Worm (Caenorhabditis elegans): Measurements from ENCODE around the gene fbxa-10.
"Not testable (repeated sequence)": the region's sequence is repeated elsewhere in the genome, so short reads cannot be mapped to it uniquely, and the experiment has no call there.

ce11 chrIII:931405-931804 is 20.8 kb upstream of the fbxa-10 start:
- TF ChIP-seq tab-1 (GFP tag; IDR thresholded peaks at IDR 0.05); med-1 (GFP tag; optimal IDR thresholded peaks at IDR 0.05; ENCODE audit: insufficient read depth); flt-1 (GFP tag; IDR thresholded peaks at IDR 0.05); ref-1 (GFP tag; conservative IDR thresholded peaks at IDR 0.05); klf-2 (GFP tag; conservative IDR thresholded peaks at IDR 0.05); T22C8.4 (GFP tag; IDR thresholded peaks at IDR 0.05); ztf-29 (GFP tag; IDR thresholded peaks at IDR 0.05): not testable (repeated sequence)
- peak; percentile 33 for TF ChIP-seq cog-1 (tag; optimal IDR thresholded peaks at IDR 0.05)
